Fruit fly (Drosophila melanogaster) whole organism, prepupa: ENCODE data around the gene Uck.
A peak's percentile ranks its signal among the peaks of the same experiment; 100 is the strongest.

Source experiments
- CG3032 ChIP-seq: fragments of 200-800 bp; optimal IDR thresholded peaks from 2 replicates; lab custom pipeline; 2019; ENCODE audit warnings: missing biosample characterization, mild to moderate bottlenecking, missing genetic modification characterization, moderate library complexity
- CG6854 ChIP-seq: fragments of 200-800 bp; sonication (Bioruptor generic); optimal IDR thresholded peaks from 2 replicates; lab custom pipeline; 2017; ENCODE audit warnings: missing biosample characterization, mild to moderate bottlenecking, missing genetic modification characterization
- Hr39 ChIP-seq: fragments of 200-800 bp; sonication (Bioruptor generic); optimal IDR thresholded peaks from 2 replicates; lab custom pipeline; 2016; ENCODE audit warnings: missing biosample characterization, missing genetic modification characterization
- fd85E ChIP-seq: fragments of 200-800 bp; sonication (Bioruptor generic); optimal IDR thresholded peaks from 3 replicates; lab custom pipeline; 2016; ENCODE audit warnings: missing biosample characterization, missing genetic modification characterization

DNA sequence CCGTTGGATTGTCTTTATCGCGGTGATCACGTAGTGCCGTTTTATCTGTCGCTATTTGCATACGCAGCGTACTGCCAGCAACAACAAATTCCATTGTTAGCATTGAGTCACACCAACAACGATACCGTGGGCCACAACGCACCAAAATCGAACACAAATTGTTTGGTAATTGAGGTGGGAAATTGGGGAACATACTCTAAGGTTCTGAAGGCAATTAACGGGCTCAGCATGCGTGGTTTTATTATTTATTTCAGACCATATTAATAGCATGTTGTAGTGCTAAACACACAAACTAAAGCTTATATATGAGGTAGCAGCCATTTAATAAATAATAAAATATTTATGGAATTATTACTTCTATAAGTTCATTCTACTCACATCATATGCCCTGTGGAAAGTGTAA lies 8.6 kb downstream of the Uck start:
- TF ChIP-seq CG6854 (GFP tag; lab: Kevin White, UChicago) (no peak), Hr39 (GFP tag; lab: Kevin White, UChicago) (peak; percentile 39), fd85E (GFP tag; lab: Kevin White, UChicago) (no peak), CG3032 (tag; lab: Kevin White, UChicago) (peak; percentile 19)
